Fruit fly (Drosophila melanogaster) whole organism, embryonic: ENCODE results near the gene CHES-1-like.

Experiments
- Antp ChIP-seq: fragments of 200-800 bp; sonication (Bioruptor generic); optimal IDR thresholded peaks from 3 replicates; lab custom pipeline; 2016; ENCODE audit warnings: missing biosample characterization, missing genetic modification characterization
- Asciz ChIP-seq: fragments of 200-800 bp; sonication (Bioruptor generic); optimal IDR thresholded peaks from 2 replicates; lab custom pipeline; 2017; ENCODE audit warnings: missing biosample characterization, mild to moderate bottlenecking, missing genetic modification characterization, missing genetic modification reagents
- Blimp-1 ChIP-seq: fragments of 200-800 bp; sonication (Bioruptor generic); optimal IDR thresholded peaks from 3 replicates; lab custom pipeline; 2018; ENCODE audit warnings: missing biosample characterization, missing genetic modification characterization, mild to moderate bottlenecking, moderate library complexity, missing genetic modification reagents
- CG10959 ChIP-seq: fragments of 200-800 bp; sonication (Bioruptor generic); IDR thresholded peaks from 2 replicates; pipeline ENCODE4 v1.3.6; 2022; ENCODE audit warnings: missing biosample characterization, missing genetic modification characterization
- CG10979 ChIP-seq: fragments of 200-800 bp; sonication (Bioruptor generic); optimal IDR thresholded peaks from 2 replicates; lab custom pipeline; 2018; ENCODE audit warnings: missing biosample characterization, mild to moderate bottlenecking, missing genetic modification characterization, moderate library complexity
- CG11247 ChIP-seq: fragments of 200-800 bp; sonication (Bioruptor generic); IDR thresholded peaks from 2 replicates; pipeline ENCODE4 v1.3.6; 2022; ENCODE audit warnings: missing biosample characterization, missing genetic modification characterization
- CG11504 ChIP-seq: fragments of 200-800 bp; sonication (Bioruptor generic); optimal IDR thresholded peaks from 3 replicates; lab custom pipeline; 2019; ENCODE audit warnings: missing biosample characterization, mild to moderate bottlenecking, missing genetic modification characterization, moderate library complexity
- CG12299 ChIP-seq: fragments of 200-800 bp; sonication (Bioruptor generic); optimal IDR thresholded peaks from 2 replicates; lab custom pipeline; 2018; ENCODE audit warnings: missing biosample characterization, mild to moderate bottlenecking, missing genetic modification characterization
- CG13894 ChIP-seq: fragments of 200-800 bp; sonication (Bioruptor generic); optimal IDR thresholded peaks from 3 replicates; lab custom pipeline; 2018; ENCODE audit warnings: missing biosample characterization, mild to moderate bottlenecking, missing genetic modification characterization, moderate library complexity
- CG16863 ChIP-seq: fragments of 200-800 bp; sonication (Bioruptor generic); optimal IDR thresholded peaks from 3 replicates; lab custom pipeline; 2016; ENCODE audit warnings: missing biosample characterization, missing genetic modification characterization
- CG17385 ChIP-seq: fragments of 200-800 bp; sonication (Bioruptor generic); optimal IDR thresholded peaks from 3 replicates; lab custom pipeline; 2018; ENCODE audit warnings: missing biosample characterization, mild to moderate bottlenecking, missing genetic modification characterization
- CG1792 ChIP-seq: fragments of 200-800 bp; sonication (Bioruptor generic); optimal IDR thresholded peaks from 2 replicates; lab custom pipeline; 2016; ENCODE audit warnings: missing biosample characterization, missing genetic modification characterization
- CG2129 ChIP-seq: fragments of 200-800 bp; sonication (Bioruptor generic); IDR thresholded peaks from 2 replicates; pipeline ENCODE4 v1.3.6; 2022; ENCODE audit warnings: missing biosample characterization, missing genetic modification characterization; ENCODE audit not compliant: partially characterized antibody
- CG2712 ChIP-seq: fragments of 200-800 bp; optimal IDR thresholded peaks from 3 replicates; lab custom pipeline; 2019; ENCODE audit warnings: missing biosample characterization, mild to moderate bottlenecking, missing genetic modification characterization, moderate library complexity
- CG3281 ChIP-seq: fragments of 200-800 bp; sonication (Bioruptor generic); optimal IDR thresholded peaks from 3 replicates; lab custom pipeline; 2017; ENCODE audit warnings: missing biosample characterization, mild to moderate bottlenecking, missing genetic modification characterization
- CG3407 ChIP-seq: fragments of 200-800 bp; sonication (Bioruptor generic); optimal IDR thresholded peaks from 2 replicates; lab custom pipeline; 2018; ENCODE audit warnings: missing biosample characterization, mild to moderate bottlenecking, missing genetic modification characterization
- CG4282 ChIP-seq: fragments of 200-800 bp; sonication (Bioruptor generic); optimal IDR thresholded peaks from 2 replicates; lab custom pipeline; 2016; ENCODE audit warnings: missing biosample characterization, missing genetic modification characterization
- CG6254 ChIP-seq: fragments of 200-800 bp; sonication (Bioruptor generic); optimal IDR thresholded peaks from 3 replicates; lab custom pipeline; 2017; ENCODE audit warnings: mild to moderate bottlenecking, missing biosample characterization, missing genetic modification reagents, missing genetic modification characterization
- CG6654 ChIP-seq: fragments of 200-800 bp; sonication (Bioruptor generic); optimal IDR thresholded peaks from 2 replicates; lab custom pipeline; 2017; ENCODE audit warnings: missing biosample characterization, mild to moderate bottlenecking, missing genetic modification characterization
- CG7963 ChIP-seq: fragments of 200-800 bp; sonication (Bioruptor generic); IDR thresholded peaks from 3 replicates; pipeline ENCODE4 v1.3.6; 2022; ENCODE audit warnings: missing biosample characterization, missing genetic modification characterization; ENCODE audit not compliant: partially characterized antibody
- CG8944 ChIP-seq: fragments of 200-800 bp; sonication (Bioruptor generic); optimal IDR thresholded peaks from 3 replicates; lab custom pipeline; 2016; ENCODE audit warnings: missing biosample characterization, missing genetic modification characterization
- CG9215 ChIP-seq: fragments of 200-800 bp; sonication (Bioruptor generic); IDR thresholded peaks from 2 replicates; pipeline ENCODE4 v1.3.6; 2022; ENCODE audit warnings: missing biosample characterization, missing genetic modification characterization
- Elba2 ChIP-seq: fragments of 200-800 bp; sonication (Bioruptor generic); optimal IDR thresholded peaks from 3 replicates; lab custom pipeline; 2016; ENCODE audit warnings: missing biosample characterization, missing genetic modification characterization
- Ets65A ChIP-seq: fragments of 200-800 bp; sonication (Bioruptor generic); peaks from one replicate; lab custom pipeline; 2016; ENCODE audit warnings: missing biosample characterization, missing genetic modification characterization
- Lpt ChIP-seq: fragments of >200 bp; optimal IDR thresholded peaks from 2 replicates; lab custom pipeline; 2018; ENCODE audit warnings: missing biosample characterization, missing genetic modification characterization
- Med ChIP-seq: fragments of 200-800 bp; sonication (Bioruptor generic); peaks from one replicate; lab custom pipeline; 2016; ENCODE audit warnings: missing biosample characterization, missing genetic modification characterization, mild to moderate bottlenecking, inconsistent platforms, moderate library complexity
- NFAT ChIP-seq: fragments of 200-800 bp; sonication (Bioruptor generic); IDR thresholded peaks from 2 replicates; pipeline ENCODE4 v1.3.6; 2022; ENCODE audit warnings: missing biosample characterization, missing genetic modification characterization
- Stat92E ChIP-seq, 3 experiments: fragments of >200 bp in 2 of 3; fragments of 200-800 bp in 1 of 3; sonication (Bioruptor generic) in 1 of 3; optimal IDR thresholded peaks; 2 replicates each; lab custom pipeline; 2017 to 2019; ENCODE audit warnings: missing biosample characterization in 3 of 3, missing genetic modification characterization in 3 of 3, mild to moderate bottlenecking in 1 of 3, moderate library complexity in 1 of 3
- TFAM ChIP-seq: fragments of 200-800 bp; sonication (Bioruptor generic); optimal IDR thresholded peaks from 2 replicates; lab custom pipeline; 2017; ENCODE audit warnings: missing biosample characterization, missing genetic modification characterization, inconsistent platforms
- abd-A ChIP-seq: fragments of 200-800 bp; sonication (Bioruptor generic); optimal IDR thresholded peaks from 3 replicates; lab custom pipeline; 2019; ENCODE audit warnings: missing biosample characterization, mild to moderate bottlenecking, missing genetic modification characterization, moderate library complexity
- az2 ChIP-seq: fragments of 200-800 bp; sonication (Bioruptor generic); optimal IDR thresholded peaks from 3 replicates; lab custom pipeline; 2016; ENCODE audit warnings: missing biosample characterization, missing genetic modification characterization
- br ChIP-seq: fragments of >200 bp; optimal IDR thresholded peaks from 2 replicates; lab custom pipeline; 2017
- da ChIP-seq: fragments of 200-800 bp; sonication (Bioruptor generic); optimal IDR thresholded peaks from 2 replicates; lab custom pipeline; 2016; ENCODE audit warnings: missing biosample characterization, missing genetic modification characterization
- esg ChIP-seq: fragments of 200-800 bp; sonication (Bioruptor generic); conservative IDR thresholded peaks from 2 replicates; pipeline ENCODE4 v1.3.6; 2022; ENCODE audit warnings: missing biosample characterization, missing genetic modification characterization
- gfzf ChIP-seq: fragments of 200-800 bp; sonication (Bioruptor generic); optimal IDR thresholded peaks from 2 replicates; lab custom pipeline; 2016; ENCODE audit warnings: missing biosample characterization, mild to moderate bottlenecking, missing genetic modification characterization, moderate library complexity
- ham ChIP-seq: fragments of 200-800 bp; sonication (Bioruptor generic); IDR thresholded peaks from 2 replicates; pipeline ENCODE4 v1.3.6; 2022; ENCODE audit warnings: missing biosample characterization, missing genetic modification characterization
- klu ChIP-seq: fragments of 200-800 bp; sonication (Bioruptor generic); IDR thresholded peaks from 2 replicates; pipeline ENCODE4 v1.3.6; 2022; ENCODE audit warnings: missing biosample characterization, missing genetic modification characterization
- lov ChIP-seq, 2 experiments: fragments of 200-800 bp in 1 of 2; fragments of >200 bp in 1 of 2; sonication (Bioruptor generic) in 1 of 2; IDR thresholded peaks in 1 of 2; optimal IDR thresholded peaks in 1 of 2; 2 replicates in 1 of 2; 3 replicates in 1 of 2; pipeline versions ENCODE4 v1.3.6 to Lab custom; 2017 to 2022; ENCODE audit warnings: missing biosample characterization in 1 of 2, missing genetic modification characterization in 1 of 2
- nom ChIP-seq: fragments of 200-800 bp; sonication (Bioruptor generic); optimal IDR thresholded peaks from 2 replicates; lab custom pipeline; 2017; ENCODE audit warnings: missing biosample characterization, missing genetic modification characterization, mild to moderate bottlenecking, moderate library complexity, missing genetic modification reagents
- oc ChIP-seq: fragments of 200-800 bp; sonication (Bioruptor generic); optimal IDR thresholded peaks from 2 replicates; lab custom pipeline; 2018; ENCODE audit warnings: missing biosample characterization, mild to moderate bottlenecking, missing genetic modification characterization, moderate library complexity
- onecut ChIP-seq: fragments of 200-800 bp; sonication (Bioruptor generic); IDR thresholded peaks from 2 replicates; pipeline ENCODE4 v1.3.6; 2022; ENCODE audit warnings: missing biosample characterization, missing genetic modification characterization
- p53 ChIP-seq: fragments of 200-800 bp; sonication (Bioruptor generic); optimal IDR thresholded peaks from 2 replicates; lab custom pipeline; 2016; ENCODE audit warnings: missing biosample characterization, missing genetic modification characterization
- prd ChIP-seq, 3 experiments: fragments of >200 bp in 2 of 3; fragments of 200-800 bp in 1 of 3; sonication (Bioruptor generic) in 1 of 3; optimal IDR thresholded peaks in 2 of 3; IDR thresholded peaks in 1 of 3; 2 replicates in 2 of 3; 3 replicates in 1 of 3; pipeline versions ENCODE4 v1.3.6 to Lab custom; 2017 to 2022; ENCODE audit warnings: missing biosample characterization in 1 of 3, missing genetic modification characterization in 1 of 3
- sim ChIP-seq: fragments of 200-800 bp; sonication (Bioruptor generic); IDR thresholded peaks from 2 replicates; pipeline ENCODE4 v1.3.6; 2022; ENCODE audit warnings: missing biosample characterization, missing genetic modification characterization
- sna ChIP-seq: fragments of 200-800 bp; sonication (Bioruptor generic); IDR thresholded peaks from 2 replicates; pipeline ENCODE4 v1.3.6; 2022; ENCODE audit warnings: missing biosample characterization, missing genetic modification characterization; ENCODE audit not compliant: partially characterized antibody
- trh ChIP-seq: fragments of 200-800 bp; sonication (Bioruptor generic); optimal IDR thresholded peaks from 2 replicates; lab custom pipeline; 2016; ENCODE audit warnings: missing biosample characterization, missing genetic modification characterization
- twi ChIP-seq: fragments of 200-800 bp; optimal IDR thresholded peaks from 2 replicates; lab custom pipeline; 2019; ENCODE audit warnings: missing biosample characterization, mild to moderate bottlenecking, missing genetic modification characterization, moderate library complexity
- unc-4 ChIP-seq: fragments of 200-800 bp; sonication (Bioruptor generic); IDR thresholded peaks from 2 replicates; pipeline ENCODE4 v1.3.6; 2022; ENCODE audit warnings: missing biosample characterization, missing genetic modification characterization; ENCODE audit not compliant: partially characterized antibody
- zfh2 ChIP-seq: fragments of 200-800 bp; sonication (Bioruptor generic); optimal IDR thresholded peaks from 2 replicates; lab custom pipeline; 2016; ENCODE audit warnings: missing biosample characterization, missing genetic modification characterization

CHES-1-like gene

DNA sequence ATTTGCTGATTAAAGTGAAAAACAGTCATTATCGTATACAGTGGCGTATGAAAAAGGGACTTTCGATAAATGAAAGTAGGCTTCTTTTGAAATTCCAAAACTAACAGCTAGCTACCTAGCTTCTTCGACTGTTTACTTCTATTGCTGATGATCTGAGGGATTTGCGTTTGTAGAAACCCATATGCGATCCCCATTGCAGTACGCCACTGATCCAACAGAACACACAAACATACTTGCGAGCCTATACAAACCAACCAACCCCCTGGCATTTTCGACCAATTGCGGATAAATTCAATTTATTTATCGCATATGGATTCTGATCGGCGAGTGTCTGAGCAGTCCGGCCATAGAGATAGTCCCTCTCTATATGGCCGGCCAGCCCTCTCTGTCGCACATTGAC, 57.5 kb downstream of the CHES-1-like start (continued):
- TF ChIP-seq prd (optimal IDR thresholded peaks at IDR 0.05; lab: Kevin White, UChicago) (no peak), prd (GFP tag; IDR thresholded peaks at IDR 0.05; lab: Robert Waterston, UW) (peak; percentile 82), CG3407 (no peak), trh (GFP tag; lab: Kevin White, UChicago) (no peak), p53 (GFP tag; lab: Kevin White, UChicago) (no peak), CG10979 (tag; lab: Kevin White, UChicago) (peak; percentile 57), sim (no peak), az2 (GFP tag; lab: Kevin White, UChicago) (peak; percentile 73), Blimp-1 (GFP tag; lab: Kevin White, UChicago) (peak; percentile 51), CG6654 (no peak), CG11247 (GFP tag; lab: Robert Waterston, UW) (no peak; the same call in 1 of the 2 replicates), br (lab: Kevin White, UChicago) (no peak), CG11504 (peak; percentile 64), Med (GFP tag; lab: Kevin White, UChicago) (peak; percentile 90), esg (GFP tag; lab: Robert Waterston, UW) (peak; percentile 46; the same call in 1 of the 2 replicates), CG9215 (GFP tag; lab: Robert Waterston, UW) (peak; percentile 28; the same call in 1 of the 2 replicates), CG7963 (GFP tag; lab: Robert Waterston, UW) (no peak), CG1792 (GFP tag; lab: Kevin White, UChicago) (peak; percentile 36), Lpt (GFP tag; lab: Kevin White, UChicago) (no peak), CG12299 (tag; lab: Kevin White, UChicago) (peak; percentile 27), oc (tag; lab: Kevin White, UChicago) (peak; percentile 47), CG16863 (GFP tag; lab: Kevin White, UChicago) (peak; percentile 56), Stat92E (GFP tag; optimal IDR thresholded peaks at IDR 0.05; lab: Kevin White, UChicago) (no peak), lov (optimal IDR thresholded peaks at IDR 0.05; lab: Kevin White, UChicago) (no peak), lov (GFP tag; IDR thresholded peaks at IDR 0.05; lab: Robert Waterston, UW) (peak; percentile 24; the same call in 1 of the 3 replicates), CG10959 (GFP tag; lab: Robert Waterston, UW) (peak; percentile 41; the same call in 1 of the 2 replicates), onecut (GFP tag; lab: Robert Waterston, UW) (no peak; the same call in 1 of the 2 replicates), sna (GFP tag; lab: Robert Waterston, UW) (no peak), twi (peak; percentile 38), CG3281 (peak; percentile 60), unc-4 (GFP tag; lab: Robert Waterston, UW) (no peak), Elba2 (GFP tag; lab: Kevin White, UChicago) (no peak), CG17385 (GFP tag; lab: Kevin White, UChicago) (peak; percentile 37), TFAM (GFP tag; lab: Kevin White, UChicago) (no peak), klu (GFP tag; lab: Robert Waterston, UW) (peak; percentile 44; the same call in 1 of the 2 replicates), abd-A (tag; lab: Kevin White, UChicago) (no peak), CG13894 (tag; lab: Kevin White, UChicago) (no peak), CG8944 (GFP tag; lab: Kevin White, UChicago) (peak; percentile 76), da (GFP tag; lab: Kevin White, UChicago) (no peak), nom (GFP tag; lab: Kevin White, UChicago) (no peak), Antp (GFP tag; lab: Kevin White, UChicago) (peak; percentile 64), CG6254 (GFP tag; lab: Kevin White, UChicago) (peak; percentile 12), Asciz (GFP tag; lab: Kevin White, UChicago) (peak; percentile 13), Ets65A (GFP tag; lab: Kevin White, UChicago) (peak; percentile 90), gfzf (no peak), CG4282 (GFP tag; lab: Kevin White, UChicago) (peak; percentile 20), ham (GFP tag; lab: Robert Waterston, UW) (peak; percentile 39; the same call in 1 of the 2 replicates), zfh2 (peak; percentile 48), CG2129 (GFP tag; lab: Robert Waterston, UW) (no peak), NFAT (GFP tag; lab: Robert Waterston, UW) (peak; percentile 50; the same call in 1 of the 2 replicates), CG2712 (tag; lab: Kevin White, UChicago) (peak; percentile 70)
